Worm (Caenorhabditis elegans) whole organism, L3 larva: ENCODE data around the gene memb-2.

Experiments used
- fkh-2 ChIP-seq: fragments of 150-350 bp; optimal IDR thresholded peaks from 2 replicates; lab custom pipeline; 2014; ENCODE audit warnings: missing biosample characterization, missing genetic modification reagents, missing genetic modification characterization
- jun-1 ChIP-seq: fragments of 150-350 bp; optimal IDR thresholded peaks from 2 replicates; lab custom pipeline; 2014; ENCODE audit warnings: missing biosample characterization, missing genetic modification reagents, missing genetic modification characterization
- nhr-237 ChIP-seq: fragments of 150-350 bp; optimal IDR thresholded peaks from 2 replicates; lab custom pipeline; 2014; ENCODE audit warnings: missing biosample characterization, missing genetic modification characterization
- pha-4 ChIP-seq: fragments of 150-350 bp; optimal IDR thresholded peaks from 2 replicates; lab custom pipeline; 2014; ENCODE audit warnings: missing biosample characterization, missing genetic modification reagents, missing genetic modification characterization
- sea-2 ChIP-seq: fragments of 150-350 bp; sonication (generic microtip); optimal IDR thresholded peaks from 4 replicates; lab custom pipeline; 2014; ENCODE audit warnings: missing biosample characterization, missing genetic modification reagents, missing genetic modification characterization
- skn-1 ChIP-seq: fragments of 150-350 bp; optimal IDR thresholded peaks from 2 replicates; lab custom pipeline; 2014; ENCODE audit warnings: missing biosample characterization, missing genetic modification characterization
- unc-62 ChIP-seq: fragments of 150-350 bp; sonication (generic microtip); optimal IDR thresholded peaks from 4 replicates; lab custom pipeline; 2014; ENCODE audit warnings: missing biosample characterization, missing genetic modification reagents, missing genetic modification characterization

ce11 chrV:5587955-5588354, 32.0 kb downstream of the memb-2 start:
- TF ChIP-seq skn-1 (tag; lab: Kevin White, UChicago), result no peak
- TF ChIP-seq jun-1 (tag; lab: Kevin White, UChicago), result no peak
- TF ChIP-seq unc-62 (GFP tag; lab: Kevin White, UChicago), result no peak
- TF ChIP-seq pha-4 (tag; lab: Kevin White, UChicago), result no peak
- TF ChIP-seq sea-2 (GFP tag; lab: Kevin White, UChicago), result no peak
- no peak for TF ChIP-seq fkh-2
- TF ChIP-seq nhr-237 (tag; lab: Kevin White, UChicago), result no peak
